ENCODE assay signal across 4 fruit fly cellular contexts in the genomic region with DNA sequence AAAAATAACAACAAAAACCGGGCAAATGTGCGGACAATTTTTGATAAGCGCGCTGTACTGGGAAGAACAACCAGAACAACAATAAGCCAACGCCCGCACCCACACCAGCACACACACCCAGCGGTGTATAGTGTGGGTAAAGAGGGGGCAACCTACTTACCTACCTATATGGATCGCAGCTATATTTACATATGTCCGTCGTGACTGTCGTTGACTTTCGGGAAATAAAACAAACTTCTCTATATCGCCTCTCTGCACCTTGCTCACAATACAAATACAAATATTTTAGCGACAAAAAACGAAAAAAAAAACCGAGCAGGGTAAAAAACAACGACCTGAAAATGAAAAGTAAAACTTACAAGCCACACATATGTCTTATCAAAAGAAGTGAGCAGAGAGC.
TF ChIP-seq lines count a peak whose summit lies in the region.

No protein-coding gene starts in this region.

- no peak for TF ChIP-seq CTCF in whole organism, embryonic (GFP tag; optimal IDR thresholded peaks at IDR 0.05; lab: Kevin White, UChicago)

TF ChIP-seq in whole organism, adult, 20 proteins besides CTCF, POLR2A, EP300 and RAD21:
- peak; percentile 8 for TF ChIP-seq CG7101 (tag; optimal IDR thresholded peaks at IDR 0.05; lab: Kevin White, UChicago)
- TF ChIP-seq ovo (GFP tag; optimal IDR thresholded peaks at IDR 0.05; lab: Kevin White, UChicago) = no peak
- peak; percentile 11 for TF ChIP-seq Hr96 (GFP tag; optimal IDR thresholded peaks at IDR 0.05; lab: Kevin White, UChicago)
- TF ChIP-seq cic (GFP tag; optimal IDR thresholded peaks at IDR 0.05; lab: Kevin White, UChicago) = peak; percentile 9
- TF ChIP-seq CG11617 (GFP tag; optimal IDR thresholded peaks at IDR 0.05; lab: Kevin White, UChicago) = no peak

TF ChIP-seq in whole organism, embryonic, 481 proteins besides CTCF, POLR2A, EP300 and RAD21 (continues in another document):
- TF ChIP-seq D (optimal IDR thresholded peaks at IDR 0.05; lab: Kevin White, UChicago) (no peak), D (GFP tag; optimal IDR thresholded peaks at IDR 0.05; lab: Kevin White, UChicago) (no peak), gsb (GFP tag; IDR thresholded peaks at IDR 0.05; lab: Robert Waterston, UW) (no peak), Dfd (GFP tag; optimal IDR thresholded peaks at IDR 0.05; lab: Kevin White, UChicago) (no peak), wdn (GFP tag; IDR thresholded peaks at IDR 0.05; lab: Robert Waterston, UW) (no peak), Drgx (GFP tag; IDR thresholded peaks at IDR 0.05; lab: Robert Waterston, UW) (no peak), caup (GFP tag; optimal IDR thresholded peaks at IDR 0.05; lab: Kevin White, UChicago; ENCODE audit: severe bottlenecking) (peak; percentile 52), usp (GFP tag; optimal IDR thresholded peaks at IDR 0.05; lab: Kevin White, UChicago) (no peak), CG1602 (GFP tag; optimal IDR thresholded peaks at IDR 0.05; lab: Kevin White, UChicago) (no peak), Sox102F (GFP tag; optimal IDR thresholded peaks at IDR 0.05; lab: Kevin White, UChicago) (no peak), CG3847 (GFP tag; IDR thresholded peaks at IDR 0.05; lab: Robert Waterston, UW) (no peak), Pdp1 (GFP tag; optimal IDR thresholded peaks at IDR 0.05; lab: Kevin White, UChicago) (no peak), knrl (GFP tag; IDR thresholded peaks at IDR 0.05; lab: Robert Waterston, UW; ENCODE audit: partially characterized antibody) (no peak), CG30020 (tag; optimal IDR thresholded peaks at IDR 0.05; lab: Kevin White, UChicago) (no peak), MBD-R2 (GFP tag; IDR thresholded peaks at IDR 0.05; lab: Robert Waterston, UW) (no peak), CG10147 (GFP tag; optimal IDR thresholded peaks at IDR 0.05; lab: Kevin White, UChicago) (no peak), Atf-2 (GFP tag; optimal IDR thresholded peaks at IDR 0.05; lab: Kevin White, UChicago) (no peak), TFAM (GFP tag; optimal IDR thresholded peaks at IDR 0.05; lab: Kevin White, UChicago) (no peak), CG30403 (GFP tag; optimal IDR thresholded peaks at IDR 0.05; lab: Kevin White, UChicago) (no peak), ro (GFP tag; IDR thresholded peaks at IDR 0.05; lab: Robert Waterston, UW) (no peak), wor (GFP tag; IDR thresholded peaks at IDR 0.05; lab: Robert Waterston, UW) (no peak), ato (GFP tag; IDR thresholded peaks at IDR 0.05; lab: Robert Waterston, UW; ENCODE audit: partially characterized antibody) (no peak), sim (GFP tag; IDR thresholded peaks at IDR 0.05; lab: Robert Waterston, UW) (no peak), CG14710 (tag; optimal IDR thresholded peaks at IDR 0.05; lab: Kevin White, UChicago) (peak; percentile 6), eve (GFP tag; optimal IDR thresholded peaks at IDR 0.05; lab: Kevin White, UChicago) (no peak), shn (GFP tag; optimal IDR thresholded peaks at IDR 0.05; lab: Kevin White, UChicago) (no peak), danr (GFP tag; IDR thresholded peaks at IDR 0.05; lab: Robert Waterston, UW) (no peak), kni (GFP tag; optimal IDR thresholded peaks at IDR 0.05; lab: Kevin White, UChicago) (peak; percentile 54), CG30431 (GFP tag; optimal IDR thresholded peaks at IDR 0.05; lab: Kevin White, UChicago) (no peak)

TF ChIP-seq in whole organism, prepupa, 60 proteins besides CTCF, POLR2A, EP300 and RAD21:
- TF ChIP-seq Blimp-1 (GFP tag; optimal IDR thresholded peaks at IDR 0.05; lab: Kevin White, UChicago) (no peak), fkh (GFP tag; optimal IDR thresholded peaks at IDR 0.05; lab: Kevin White, UChicago) (peak; percentile 90), eg (GFP tag; IDR thresholded peaks at IDR 0.05; lab: Robert Waterston, UW) (no peak), Ets21C (GFP tag; optimal IDR thresholded peaks at IDR 0.05; lab: Kevin White, UChicago) (no peak), Eip75B (GFP tag; optimal IDR thresholded peaks at IDR 0.05; lab: Kevin White, UChicago) (no peak), Met (GFP tag; optimal IDR thresholded peaks at IDR 0.05; lab: Kevin White, UChicago) (peak; percentile 6), CG11902 (GFP tag; optimal IDR thresholded peaks at IDR 0.05; lab: Kevin White, UChicago) (no peak), Eip78C (GFP tag; lab: Kevin White, UChicago) (peak; percentile 43)

TF ChIP-seq in whole organism, wandering third instar larva, 38 proteins besides CTCF, POLR2A, EP300 and RAD21:
- TF ChIP-seq Hr83 (GFP tag; optimal IDR thresholded peaks at IDR 0.05; lab: Kevin White, UChicago; ENCODE audit: poor library complexity, severe bottlenecking) (peak; percentile 71), Dfd (GFP tag; optimal IDR thresholded peaks at IDR 0.05; lab: Kevin White, UChicago) (no peak), Hnf4 (GFP tag; optimal IDR thresholded peaks at IDR 0.05; lab: Kevin White, UChicago) (peak; percentile 29), CrebA (GFP tag; optimal IDR thresholded peaks at IDR 0.05; lab: Kevin White, UChicago; ENCODE audit: borderline replicate concordance) (no peak), h (GFP tag; optimal IDR thresholded peaks at IDR 0.05; lab: Kevin White, UChicago) (peak; percentile 42), rgr (GFP tag; optimal IDR thresholded peaks at IDR 0.05; lab: Kevin White, UChicago) (peak; percentile 24), br (GFP tag; optimal IDR thresholded peaks at IDR 0.05; lab: Kevin White, UChicago) (peak; percentile 32), Sp1 (GFP tag; optimal IDR thresholded peaks at IDR 0.05; lab: Kevin White, UChicago) (no peak), usp (GFP tag; optimal IDR thresholded peaks at IDR 0.05; lab: Kevin White, UChicago) (no peak), OdsH (GFP tag; optimal IDR thresholded peaks at IDR 0.05; lab: Kevin White, UChicago) (peak; percentile 10)
